Worm (Caenorhabditis elegans): Measurements from ENCODE around the gene W04D12.1.

ce11 chrIII:5806720-5807119, 30.0 kb upstream of the W04D12.1 start, which contains the start of gene R12B2.2:
- TF ChIP-seq pqm-1 (tag; optimal IDR thresholded peaks at IDR 0.05), result no peak
- TF ChIP-seq mdl-1 (tag; optimal IDR thresholded peaks at IDR 0.05), result no peak
- TF ChIP-seq zag-1 (tag; optimal IDR thresholded peaks at IDR 0.05), result no peak
- TF ChIP-seq ceh-8 (GFP tag; optimal IDR thresholded peaks at IDR 0.05), result no peak
- TF ChIP-seq tbx-2 (tag; optimal IDR thresholded peaks at IDR 0.05), result no peak
- TF ChIP-seq nhr-237 (tag; optimal IDR thresholded peaks at IDR 0.05), result no peak
